Worm (Caenorhabditis elegans) whole organism, L2 larva: ENCODE measurements around the gene srw-97.

Source experiments
- zag-1 ChIP-seq: fragments of 150-350 bp; optimal IDR thresholded peaks from 2 replicates; lab custom pipeline; 2014; ENCODE audit warnings: missing biosample characterization, missing genetic modification characterization
- ztf-1 ChIP-seq: fragments of 200-800 bp; sonication (Bioruptor generic); conservative IDR thresholded peaks from 2 replicates; pipeline ENCODE4 v1.3.6; 2022; ENCODE audit warnings: missing genetic modification characterization, missing compliant biosample characterization

- TF ChIP-seq zag-1 (tag; lab: Kevin White, UChicago) (no peak), ztf-1 (GFP tag; lab: Robert Waterston, UW) (no peak)
These were observed 47.0 kb downstream of the srw-97 start for ce11 chrII:1621795-1622194.
